Worm (Caenorhabditis elegans) whole organism, L2 larva: ENCODE measurements around the gene F44B9.10.

Experiments
- aly-2 ChIP-seq: fragments of 150-350 bp; optimal IDR thresholded peaks from 2 replicates; lab custom pipeline; 2014; ENCODE audit warnings: missing biosample characterization, missing genetic modification characterization
- ceh-16 ChIP-seq: fragments of 150-350 bp; optimal IDR thresholded peaks from 2 replicates; lab custom pipeline; 2014; ENCODE audit warnings: missing biosample characterization, missing genetic modification characterization
- ceh-82 ChIP-seq: fragments of 150-350 bp; optimal IDR thresholded peaks from 2 replicates; lab custom pipeline; 2014; ENCODE audit warnings: missing biosample characterization, missing genetic modification characterization
- elt-3 ChIP-seq: sonication (generic microtip); optimal IDR thresholded peaks from 2 replicates; lab custom pipeline; 2017; ENCODE audit warnings: missing biosample characterization, missing genetic modification characterization
- gmeb-1 ChIP-seq: fragments of 150-350 bp; optimal IDR thresholded peaks from 2 replicates; lab custom pipeline; 2014; ENCODE audit warnings: missing biosample characterization, missing genetic modification characterization
- lin-39 ChIP-seq: fragments of 150-350 bp; optimal IDR thresholded peaks from 2 replicates; lab custom pipeline; 2014; ENCODE audit warnings: missing biosample characterization, missing genetic modification reagents, missing genetic modification characterization
- lsy-2 ChIP-seq, 2 experiments: fragments of 150-350 bp in 1 of 2; sonication (generic microtip) in 1 of 2; optimal IDR thresholded peaks; 2 replicates each; lab custom pipeline; 2014 to 2017; ENCODE audit warnings: missing biosample characterization in 2 of 2, missing genetic modification characterization in 2 of 2
- mdl-1 ChIP-seq, 2 experiments: fragments of 150-350 bp in 1 of 2; sonication (generic microtip) in 1 of 2; optimal IDR thresholded peaks; 2 replicates each; lab custom pipeline; 2017; ENCODE audit warnings: missing biosample characterization in 2 of 2, missing genetic modification characterization in 2 of 2
- nhr-237 ChIP-seq: fragments of 150-350 bp; optimal IDR thresholded peaks from 2 replicates; lab custom pipeline; 2014; ENCODE audit warnings: missing biosample characterization, missing genetic modification characterization

DNA sequence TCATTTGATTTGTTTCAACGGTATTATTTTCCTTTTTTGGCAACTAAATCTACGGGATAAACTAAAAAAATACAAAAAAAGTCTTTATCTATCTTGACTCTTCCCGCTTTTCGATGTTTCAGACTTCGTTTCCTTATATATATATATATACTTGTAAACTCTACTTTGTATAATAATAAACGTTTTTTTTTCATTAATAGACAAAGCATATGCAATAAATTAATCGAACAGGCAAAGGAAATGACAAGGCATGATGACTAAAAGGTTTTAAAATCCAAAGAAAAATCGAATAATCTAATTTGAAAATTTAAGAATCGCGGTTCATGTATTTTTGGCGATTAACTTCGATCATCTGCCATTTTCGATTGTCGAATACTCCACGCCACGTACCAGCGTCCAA, 19.9 kb downstream of the F44B9.10 start:
- TF ChIP-seq ceh-82 (no peak), nhr-237 (tag; lab: Kevin White, UChicago) (no peak), lin-39 (tag; lab: Kevin White, UChicago) (no peak), mdl-1 (tag; optimal IDR thresholded peaks at IDR 0.05; lab: Kevin White, UChicago) (no peak), ceh-16 (no peak), elt-3 (no peak), gmeb-1 (tag; lab: Kevin White, UChicago) (no peak), aly-2 (no peak), lsy-2 (tag; optimal IDR thresholded peaks at IDR 0.05; lab: Kevin White, UChicago) (no peak)
